Fruit fly (Drosophila melanogaster) whole organism, adult: Measurements from ENCODE around the gene CG3223.

Experiments used
- CG12768 ChIP-seq: fragments of 200-800 bp; sonication (Bioruptor generic); optimal IDR thresholded peaks from 2 replicates; lab custom pipeline; 2017; ENCODE audit warnings: missing biosample characterization, missing genetic modification characterization, mild to moderate bottlenecking, moderate library complexity, missing genetic modification reagents
- CG1620 ChIP-seq: fragments of 200-800 bp; sonication (Bioruptor generic); optimal IDR thresholded peaks from 2 replicates; lab custom pipeline; 2016; ENCODE audit warnings: missing biosample characterization, missing genetic modification characterization
- CG33017 ChIP-seq: fragments of 200-800 bp; sonication (Bioruptor generic); optimal IDR thresholded peaks from 2 replicates; lab custom pipeline; 2018; ENCODE audit warnings: missing biosample characterization, mild to moderate bottlenecking, missing genetic modification characterization, moderate library complexity
- CG7045 ChIP-seq: fragments of 200-800 bp; sonication (Bioruptor generic); optimal IDR thresholded peaks from 2 replicates; lab custom pipeline; 2017; ENCODE audit warnings: missing biosample characterization, mild to moderate bottlenecking, missing genetic modification characterization
- Crg-1 ChIP-seq: fragments of 200-800 bp; sonication (Bioruptor generic); optimal IDR thresholded peaks from 2 replicates; lab custom pipeline; 2016; ENCODE audit warnings: missing biosample characterization, missing genetic modification characterization
- Mnt ChIP-seq: fragments of 200-800 bp; sonication (Bioruptor generic); optimal IDR thresholded peaks from 2 replicates; lab custom pipeline; 2016; ENCODE audit warnings: missing biosample characterization, mild to moderate bottlenecking, missing genetic modification characterization
- bab1 ChIP-seq: fragments of 200-800 bp; sonication (Bioruptor generic); optimal IDR thresholded peaks from 3 replicates; lab custom pipeline; 2019; ENCODE audit warnings: missing biosample characterization, mild to moderate bottlenecking, missing genetic modification characterization, moderate library complexity
- cic ChIP-seq: fragments of 200-800 bp; sonication (Bioruptor generic); optimal IDR thresholded peaks from 2 replicates; lab custom pipeline; 2017; ENCODE audit warnings: missing biosample characterization, mild to moderate bottlenecking, missing genetic modification characterization, moderate library complexity
- cnc ChIP-seq, 2 experiments: fragments of >200 bp; optimal IDR thresholded peaks; 2 replicates each; lab custom pipeline; 2017
- kay ChIP-seq: fragments of 200-800 bp; sonication (Bioruptor generic); peaks from one replicate; lab custom pipeline; 2016; ENCODE audit warnings: missing biosample characterization, missing genetic modification characterization, borderline replicate concordance
- ovo ChIP-seq: fragments of 200-800 bp; sonication (Bioruptor generic); optimal IDR thresholded peaks from 2 replicates; lab custom pipeline; 2016; ENCODE audit warnings: missing biosample characterization, missing genetic modification characterization
- pad ChIP-seq: fragments of 200-800 bp; sonication (Bioruptor generic); optimal IDR thresholded peaks from 3 replicates; lab custom pipeline; 2017; ENCODE audit warnings: missing biosample characterization, missing genetic modification characterization, mild to moderate bottlenecking, moderate library complexity, missing genetic modification reagents
- toe ChIP-seq: fragments of 200-800 bp; sonication (Bioruptor generic); optimal IDR thresholded peaks from 2 replicates; lab custom pipeline; 2016; ENCODE audit warnings: missing biosample characterization, missing genetic modification characterization

DNA sequence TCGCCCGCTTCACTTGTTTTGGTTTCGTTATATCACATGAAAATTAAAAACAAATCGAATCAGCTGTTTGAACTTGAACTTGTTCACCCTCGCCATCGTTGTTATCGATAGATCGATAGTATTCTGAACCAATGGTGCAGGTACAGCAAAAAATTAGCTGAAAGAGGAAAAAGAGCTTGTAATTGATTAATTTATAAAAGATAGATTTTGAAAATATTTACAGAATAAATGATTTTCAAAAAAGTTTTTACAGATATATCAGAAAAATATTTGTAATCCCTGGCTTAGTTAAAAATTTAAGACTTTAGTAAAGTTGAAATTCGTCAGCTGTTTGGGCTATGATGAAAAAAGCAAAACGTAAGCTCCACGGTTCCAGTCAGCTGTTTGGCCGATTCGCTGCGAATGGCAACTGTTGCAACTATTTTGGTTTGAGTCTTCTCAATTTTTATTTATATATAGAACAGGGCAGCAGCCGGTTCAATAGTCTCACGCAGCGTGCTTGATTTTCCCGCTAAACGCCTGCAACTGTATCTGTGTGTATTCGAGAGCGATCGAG is 23.8 kb downstream of the CG3223 start, which contains the start of the genes CG11035 and unc-45:
- no peak for TF ChIP-seq CG12768
- TF ChIP-seq cic (GFP tag; lab: Kevin White, UChicago) = peak; percentile 10
- TF ChIP-seq Crg-1 (GFP tag; lab: Kevin White, UChicago) = peak; percentile 28
- TF ChIP-seq CG7045 (GFP tag; lab: Kevin White, UChicago) = peak; percentile 51
- TF ChIP-seq CG33017 = peak; percentile 29
- TF ChIP-seq toe (GFP tag; lab: Kevin White, UChicago) = peak; percentile 79
- TF ChIP-seq pad (GFP tag; lab: Kevin White, UChicago) = peak; percentile 18
- no peak for TF ChIP-seq cnc (optimal IDR thresholded peaks at IDR 0.05; lab: Kevin White, UChicago)
- peak; percentile 14 for TF ChIP-seq CG1620
- TF ChIP-seq ovo (GFP tag; lab: Kevin White, UChicago) = no peak
- TF ChIP-seq bab1 (GFP tag; lab: Kevin White, UChicago) = peak; percentile 70
- TF ChIP-seq Mnt (GFP tag; lab: Kevin White, UChicago) = peak; percentile 62
- peak; percentile 98 for TF ChIP-seq kay
